Fruit fly (Drosophila melanogaster) whole organism, wandering third instar larva: ENCODE data around the gene CG1737.

Experiments used
- Abd-B ChIP-seq: fragments of >200 bp; optimal IDR thresholded peaks from 2 replicates; lab custom pipeline; 2017; ENCODE audit warnings: missing biosample characterization, missing genetic modification characterization
- Mio ChIP-seq: sonication (Bioruptor generic); optimal IDR thresholded peaks from 2 replicates; lab custom pipeline; 2016; ENCODE audit warnings: missing biosample characterization, missing genetic modification characterization
- N ChIP-seq: fragments of >200 bp; optimal IDR thresholded peaks from 2 replicates; lab custom pipeline; 2018; ENCODE audit warnings: missing biosample characterization, missing external identifiers, missing genetic modification characterization
- OdsH ChIP-seq: fragments of 200-800 bp; sonication (Bioruptor generic); optimal IDR thresholded peaks from 2 replicates; lab custom pipeline; 2016; ENCODE audit warnings: missing biosample characterization, mild to moderate bottlenecking, missing genetic modification characterization
- Vsx2 ChIP-seq: fragments of 200-300, 225-300 bp; sonication (Bioruptor generic); optimal IDR thresholded peaks from 2 replicates; lab custom pipeline; 2018; ENCODE audit warnings: missing biosample characterization, missing genetic modification characterization; ENCODE audit not compliant: partially characterized antibody
- br ChIP-seq: fragments of 200-800 bp; sonication (Bioruptor generic); optimal IDR thresholded peaks from 2 replicates; lab custom pipeline; 2016; ENCODE audit warnings: missing biosample characterization, missing genetic modification characterization
- dsf ChIP-seq: sonication (Bioruptor generic); optimal IDR thresholded peaks from 2 replicates; lab custom pipeline; 2016; ENCODE audit warnings: missing biosample characterization, missing genetic modification characterization, borderline replicate concordance
- foxo ChIP-seq, 2 experiments: fragments of 200-800 bp; sonication (Bioruptor generic); optimal IDR thresholded peaks; 2 replicates in 1 of 2; 3 replicates in 1 of 2; lab custom pipeline; 2016 to 2017; ENCODE audit warnings: missing biosample characterization in 2 of 2, missing genetic modification characterization in 2 of 2
- usp ChIP-seq: fragments of >200 bp; optimal IDR thresholded peaks from 2 replicates; lab custom pipeline; 2017; ENCODE audit warnings: missing biosample characterization, missing genetic modification characterization
- woc ChIP-seq: sonication (Bioruptor generic); optimal IDR thresholded peaks from 2 replicates; lab custom pipeline; 2016; ENCODE audit warnings: missing biosample characterization, mild to moderate bottlenecking, missing genetic modification characterization

DNA sequence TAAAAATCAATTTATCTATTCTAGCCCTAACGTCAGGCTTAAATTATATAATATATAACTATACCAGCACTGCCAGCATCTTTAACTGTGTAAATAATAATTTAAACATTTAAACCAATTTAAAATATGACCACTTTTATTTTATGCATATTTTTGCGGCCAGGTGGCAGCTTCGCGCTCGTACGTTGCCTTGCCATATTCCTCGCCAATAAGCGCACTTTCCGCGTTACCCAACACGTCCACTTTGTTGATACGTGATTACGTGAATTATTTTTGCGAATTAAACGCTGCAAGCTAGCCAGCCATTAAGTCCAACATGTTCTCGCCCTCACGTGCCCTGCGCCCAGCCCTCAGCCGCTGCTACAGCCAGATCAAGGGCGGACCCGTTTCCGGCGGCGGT, 628 bp upstream of the CG1737 start, which contains the start of gene NdufV3:
- TF ChIP-seq OdsH (GFP tag; lab: Kevin White, UChicago) (no peak), foxo (GFP tag; optimal IDR thresholded peaks at IDR 0.05; lab: Kevin White, UChicago) (peak in 1 of 2 experiments; percentile 37), usp (GFP tag; lab: Kevin White, UChicago) (no peak), Vsx2 (GFP tag; lab: Kevin White, UChicago) (no peak), dsf (GFP tag; lab: Kevin White, UChicago) (no peak), N (GFP tag; lab: Kevin White, UChicago) (no peak), woc (GFP tag; lab: Kevin White, UChicago) (no peak), Abd-B (no peak), Mio (GFP tag; lab: Kevin White, UChicago) (no peak), br (peak; percentile 6)
